Worm (Caenorhabditis elegans): ENCODE data around the gene nlp-78.

The nlp-78 gene

ce11 chrII:9127379-9127778 lies 8.6 kb upstream of the nlp-78 start:
- TF ChIP-seq ama-1 (optimal IDR thresholded peaks at IDR 0.05) = peak; percentile 44
- TF ChIP-seq nhr-43 (tag; optimal IDR thresholded peaks at IDR 0.05; ENCODE audit: poor library complexity, severe bottlenecking) = no peak

DNA sequence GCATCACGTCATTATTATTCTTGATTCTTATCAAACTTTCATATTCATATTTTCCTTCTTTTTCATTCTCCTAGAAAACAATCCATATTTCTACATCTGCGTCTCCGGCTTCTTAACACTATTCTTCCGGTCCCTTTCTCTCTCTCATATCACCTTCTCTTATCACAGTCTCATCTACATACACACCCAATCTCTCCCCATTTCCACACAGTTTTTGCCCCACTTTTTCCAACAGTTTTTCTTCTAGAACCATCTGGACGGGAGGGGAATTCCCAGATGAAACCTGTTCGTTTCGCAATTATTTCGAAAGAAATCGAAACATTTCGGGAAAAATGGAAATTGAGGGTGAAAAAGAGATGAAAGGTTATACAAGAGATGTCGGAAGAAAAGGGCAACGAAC lies 7.8 kb upstream of the nlp-78 start:
- TF ChIP-seq nhr-25 (tag; optimal IDR thresholded peaks at IDR 0.05) (peak; percentile 82), nhr-23 (tag; optimal IDR thresholded peaks at IDR 0.05) (peak; percentile 97), elt-3 (tag; optimal IDR thresholded peaks at IDR 0.05) (peak in 1 of 3 experiments; percentile 89), fos-1 (tag; optimal IDR thresholded peaks at IDR 0.05) (peak; percentile 47), lin-39 (tag; optimal IDR thresholded peaks at IDR 0.05) (no peak), lsy-12 (tag; optimal IDR thresholded peaks at IDR 0.05) (peak; percentile 65), mml-1 (tag; optimal IDR thresholded peaks at IDR 0.05) (no peak), pqm-1 (tag; optimal IDR thresholded peaks at IDR 0.05) (peak; percentile 69), R02D3.7 (tag; optimal IDR thresholded peaks at IDR 0.05) (peak; percentile 43), ama-1 (optimal IDR thresholded peaks at IDR 0.05) (peak; percentile 16), ceh-28 (tag; optimal IDR thresholded peaks at IDR 0.05) (peak; percentile 76), pha-4 (tag; optimal IDR thresholded peaks at IDR 0.05) (peak; percentile 29), nfya-1 (tag; optimal IDR thresholded peaks at IDR 0.05; ENCODE audit: insufficient read depth) (peak; percentile 46), nhr-11 (tag; optimal IDR thresholded peaks at IDR 0.05) (no peak), unc-62 (GFP tag; optimal IDR thresholded peaks at IDR 0.05) (no peak), nhr-43 (tag; optimal IDR thresholded peaks at IDR 0.05; ENCODE audit: poor library complexity, severe bottlenecking) (peak; percentile 50), elt-2 (tag; optimal IDR thresholded peaks at IDR 0.05) (peak; percentile 93)

DNA sequence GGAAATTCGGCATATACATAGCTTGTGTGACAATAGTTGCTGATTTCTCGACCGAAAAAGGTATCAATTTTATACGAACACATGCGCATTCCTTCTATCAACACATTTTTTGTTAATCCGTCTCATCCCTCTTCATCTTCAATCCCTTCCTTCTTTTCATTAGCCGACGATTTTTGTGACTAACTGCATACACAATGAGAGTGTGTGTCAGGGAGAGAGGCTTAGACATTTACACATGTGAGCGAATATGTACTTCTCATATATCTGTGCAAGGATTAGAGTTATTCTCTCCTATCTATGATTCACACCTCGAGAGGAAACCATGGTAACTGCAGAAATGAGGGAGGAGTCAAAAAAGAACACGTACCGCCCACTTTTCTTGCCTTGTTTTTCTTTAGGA lies 5.6 kb upstream of the nlp-78 start:
- peak; percentile 23 for TF ChIP-seq nhr-11 (tag; optimal IDR thresholded peaks at IDR 0.05)
- TF ChIP-seq mml-1 (tag; optimal IDR thresholded peaks at IDR 0.05) = no peak
- peak; percentile 49 for TF ChIP-seq nhr-25 (tag; optimal IDR thresholded peaks at IDR 0.05)

DNA sequence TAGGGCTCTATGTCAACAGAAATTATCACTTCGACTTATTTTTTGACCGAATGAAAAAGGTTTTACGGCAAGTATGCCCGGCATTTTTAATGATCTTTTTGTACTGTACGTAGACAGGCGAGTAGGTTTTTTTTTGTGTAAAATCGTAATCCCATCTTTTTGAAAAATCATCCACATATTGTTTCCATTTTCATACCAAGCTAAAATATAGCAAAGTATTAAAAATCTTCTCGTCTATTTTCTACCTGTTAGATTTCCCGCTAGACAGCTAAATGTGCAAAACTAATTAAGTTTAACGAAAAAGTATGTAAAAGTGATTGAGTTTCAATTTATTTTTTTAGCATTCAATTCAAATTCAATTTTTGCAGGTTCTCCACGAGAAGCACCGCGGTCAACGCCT lies 4.6 kb upstream of the nlp-78 start, which contains the start of gene C16D2.1:
Gene C16D2.1 (plus strand): TSS at position 301 of the 400 bp plus-strand sequence.
- TF ChIP-seq egl-5 (tag; optimal IDR thresholded peaks at IDR 0.05) (no peak), nhr-43 (tag; optimal IDR thresholded peaks at IDR 0.05; ENCODE audit: poor library complexity, severe bottlenecking) (no peak), fos-1 (tag; optimal IDR thresholded peaks at IDR 0.05) (no peak), unc-62 (GFP tag; optimal IDR thresholded peaks at IDR 0.05) (no peak), nhr-28 (tag; optimal IDR thresholded peaks at IDR 0.05) (no peak)

DNA sequence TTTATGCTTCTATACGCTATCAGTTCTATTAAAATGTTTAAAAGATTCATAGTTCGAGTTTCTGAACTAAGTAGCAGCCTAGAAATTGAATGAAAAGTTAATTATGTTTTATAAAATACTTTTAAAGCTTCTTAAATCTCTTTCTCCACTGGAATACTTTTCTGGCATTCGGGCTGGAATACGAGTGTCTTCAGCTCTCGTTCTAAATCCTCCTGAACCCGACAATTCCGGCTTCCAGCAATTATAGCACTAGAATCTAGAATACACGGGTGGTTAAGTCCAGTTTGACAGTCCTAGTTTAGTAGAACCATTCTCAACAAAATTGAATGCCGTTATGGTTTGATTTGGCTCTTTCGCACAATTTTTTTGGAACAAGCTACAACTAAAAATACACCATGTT lies 3.6 kb upstream of the nlp-78 start:
- peak; percentile 12 for TF ChIP-seq nhr-43 (tag; optimal IDR thresholded peaks at IDR 0.05; ENCODE audit: poor library complexity, severe bottlenecking)
- no peak for TF ChIP-seq elt-2 (tag; optimal IDR thresholded peaks at IDR 0.05)
- peak; percentile 14 for TF ChIP-seq ceh-28 (tag; optimal IDR thresholded peaks at IDR 0.05)
- TF ChIP-seq ztf-4 (tag; optimal IDR thresholded peaks at IDR 0.05) = no peak
- no peak for TF ChIP-seq tbx-2 (tag; optimal IDR thresholded peaks at IDR 0.05)
- no peak for TF ChIP-seq fos-1 (tag; optimal IDR thresholded peaks at IDR 0.05)
- no peak for TF ChIP-seq hmg-11 (tag; optimal IDR thresholded peaks at IDR 0.05)
- TF ChIP-seq snpc-4 (tag; optimal IDR thresholded peaks at IDR 0.05) = no peak
- TF ChIP-seq ZK546.5 (tag; optimal IDR thresholded peaks at IDR 0.05) = no peak
- no peak for TF ChIP-seq ceh-82 (tag; optimal IDR thresholded peaks at IDR 0.05)
- TF ChIP-seq nhr-12 (tag; optimal IDR thresholded peaks at IDR 0.05) = no peak
- TF ChIP-seq egl-5 (tag; optimal IDR thresholded peaks at IDR 0.05) = no peak
- TF ChIP-seq lsy-12 (tag; optimal IDR thresholded peaks at IDR 0.05) = peak; percentile 62
- no peak for TF ChIP-seq lin-15B (tag; optimal IDR thresholded peaks at IDR 0.05)

DNA sequence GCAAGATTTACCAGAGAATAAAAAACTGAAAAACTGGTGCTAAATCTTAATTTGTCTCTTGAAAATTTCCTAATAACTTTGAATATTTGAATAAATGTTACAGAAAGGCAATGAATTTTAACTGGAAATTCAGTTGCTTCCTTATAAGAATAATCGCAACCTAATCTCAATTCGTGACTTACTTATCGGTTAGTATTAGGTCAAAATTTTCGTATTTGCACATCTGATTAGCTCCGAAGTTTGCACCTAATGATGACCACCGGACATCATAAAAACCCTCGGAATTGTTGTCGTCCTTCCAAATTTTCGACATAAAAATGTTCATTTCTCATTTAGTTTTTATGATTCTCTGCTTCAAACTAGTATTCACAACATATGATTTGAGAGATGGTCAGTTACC lies 1.8 kb downstream of the nlp-78 start, which contains the start of gene C16D2.3:
Gene C16D2.3 (plus strand): TSS at position 301 of the 400 bp plus-strand sequence.
- TF ChIP-seq tbx-2 (tag; optimal IDR thresholded peaks at IDR 0.05) (no peak), ceh-9 (tag; optimal IDR thresholded peaks at IDR 0.05) (no peak), nhr-77 (tag; optimal IDR thresholded peaks at IDR 0.05) (no peak), lin-39 (tag; optimal IDR thresholded peaks at IDR 0.05) (no peak), zag-1 (tag; optimal IDR thresholded peaks at IDR 0.05) (no peak), unc-62 (GFP tag; optimal IDR thresholded peaks at IDR 0.05) (no peak), nhr-43 (tag; optimal IDR thresholded peaks at IDR 0.05; ENCODE audit: poor library complexity, severe bottlenecking) (no peak), pqm-1 (tag; optimal IDR thresholded peaks at IDR 0.05) (no peak), nhr-25 (tag; optimal IDR thresholded peaks at IDR 0.05) (no peak), ama-1 (optimal IDR thresholded peaks at IDR 0.05) (no peak), nhr-67 (tag; optimal IDR thresholded peaks at IDR 0.05) (no peak), R02D3.7 (tag; optimal IDR thresholded peaks at IDR 0.05) (no peak), elt-3 (tag; optimal IDR thresholded peaks at IDR 0.05) (no peak), elt-1 (tag; optimal IDR thresholded peaks at IDR 0.05) (no peak), nhr-23 (tag; optimal IDR thresholded peaks at IDR 0.05) (no peak), snpc-4 (tag; optimal IDR thresholded peaks at IDR 0.05) (no peak)
